Worm (Caenorhabditis elegans) whole organism, midembryonic: ENCODE measurements around the gene tag-325.
"Not testable (repeated sequence)": the region's sequence is repeated elsewhere in the genome, so short reads cannot be mapped to it uniquely, and the experiment has no call there.

ENCODE experiments used
- T22C8.4 ChIP-seq: fragments of 200-800 bp; sonication (Bioruptor generic); IDR thresholded peaks from 2 replicates; pipeline ENCODE4 v1.3.6; 2022; ENCODE audit warnings: missing genetic modification characterization, missing compliant biosample characterization
- cog-1 ChIP-seq: sonication (generic microtip); optimal IDR thresholded peaks from 2 replicates; lab custom pipeline; 2016; ENCODE audit warnings: missing genetic modification characterization, missing compliant biosample characterization
- flt-1 ChIP-seq: fragments of 200-800 bp; sonication (Bioruptor generic); IDR thresholded peaks from 2 replicates; pipeline ENCODE4 v1.3.6; 2022; ENCODE audit warnings: missing genetic modification characterization, missing compliant biosample characterization
- klf-2 ChIP-seq: fragments of 200-800 bp; sonication (Bioruptor generic); conservative IDR thresholded peaks from 2 replicates; pipeline ENCODE4 v1.3.6; 2022; ENCODE audit warnings: missing genetic modification reagents, missing genetic modification characterization, missing compliant biosample characterization
- med-1 ChIP-seq: sonication (generic microtip); optimal IDR thresholded peaks from 2 replicates; lab custom pipeline; 2017; ENCODE audit warnings: missing genetic modification characterization, mild to moderate bottlenecking, missing compliant biosample characterization, antibody characterized with exemption, missing genetic modification reagents; ENCODE audit not compliant: insufficient read depth
- ref-1 ChIP-seq: fragments of 200-800 bp; sonication (Bioruptor generic); conservative IDR thresholded peaks from 2 replicates; pipeline ENCODE4 v1.3.6; 2022; ENCODE audit warnings: missing genetic modification reagents, missing genetic modification characterization, missing compliant biosample characterization
- tab-1 ChIP-seq: fragments of 200-800 bp; sonication (Bioruptor generic); IDR thresholded peaks from 2 replicates; pipeline ENCODE4 v1.3.6; 2022; ENCODE audit warnings: missing genetic modification characterization, missing compliant biosample characterization
- ztf-23 ChIP-seq: fragments of 200-800 bp; sonication (Bioruptor generic); IDR thresholded peaks from 2 replicates; pipeline ENCODE4 v1.3.6; 2022; ENCODE audit warnings: missing genetic modification reagents, missing genetic modification characterization, missing compliant biosample characterization
- ztf-29 ChIP-seq: fragments of 200-800 bp; sonication (Bioruptor generic); IDR thresholded peaks from 2 replicates; pipeline ENCODE4 v1.3.6; 2022; ENCODE audit warnings: missing genetic modification reagents, missing genetic modification characterization, missing compliant biosample characterization

tag-325 gene

ce11 chrIII:4767869-4768645, 28.6 kb upstream of the tag-325 start:
- no peak for TF ChIP-seq T22C8.4 (GFP tag; lab: Robert Waterston, UW)

ce11 chrIII:4778003-4778402, 18.6 kb upstream of the tag-325 start, which contains the start of gene B0393.7:
B0393.7 (minus strand) TSS chrIII:4778103.
- TF ChIP-seq T22C8.4 (GFP tag; lab: Robert Waterston, UW) (no peak), klf-2 (GFP tag; lab: Robert Waterston, UW) (no peak), ztf-29 (GFP tag; lab: Robert Waterston, UW) (no peak), ztf-23 (no peak), cog-1 (tag; lab: Kevin White, UChicago) (no peak), flt-1 (GFP tag; lab: Robert Waterston, UW) (no peak), ref-1 (GFP tag; lab: Robert Waterston, UW) (no peak)

ce11 chrIII:4779855-4780254, 16.8 kb upstream of the tag-325 start, which contains the start of gene B0393.9:
B0393.9 (minus strand) TSS chrIII:4780157.
- TF ChIP-seq ztf-29 (GFP tag; lab: Robert Waterston, UW) (no peak), tab-1 (GFP tag; lab: Robert Waterston, UW) (no peak), med-1 (GFP tag; lab: Kevin White, UChicago) (no peak), ztf-23 (no peak), klf-2 (GFP tag; lab: Robert Waterston, UW) (no peak), ref-1 (GFP tag; lab: Robert Waterston, UW) (no peak), T22C8.4 (GFP tag; lab: Robert Waterston, UW) (no peak), flt-1 (GFP tag; lab: Robert Waterston, UW) (no peak), cog-1 (tag; lab: Kevin White, UChicago) (no peak)

ce11 chrIII:4781937-4782576, 14.6 kb upstream of the tag-325 start, which contains the start of the genes gex-5 and C38D4.10:
gex-5 (minus strand) TSS chrIII:4781987.
C38D4.10 (plus strand) TSS chrIII:4782526.
- TF ChIP-seq klf-2 (GFP tag; lab: Robert Waterston, UW); ztf-23; tab-1 (GFP tag; lab: Robert Waterston, UW): not testable (repeated sequence)

ce11 chrIII:4785131-4785530, 11.5 kb upstream of the tag-325 start, which contains the start of gene enu-3.2:
enu-3.2 (minus strand) TSS chrIII:4785235.
- not testable (repeated sequence) for TF ChIP-seq tab-1 (GFP tag; lab: Robert Waterston, UW); cog-1 (tag; lab: Kevin White, UChicago); T22C8.4 (GFP tag; lab: Robert Waterston, UW)

- TF ChIP-seq med-1 (GFP tag; lab: Kevin White, UChicago) (no peak), ztf-23 (no peak), T22C8.4 (GFP tag; lab: Robert Waterston, UW) (no peak), klf-2 (GFP tag; lab: Robert Waterston, UW) (no peak), tab-1 (GFP tag; lab: Robert Waterston, UW) (no peak), ztf-29 (GFP tag; lab: Robert Waterston, UW) (no peak), flt-1 (GFP tag; lab: Robert Waterston, UW) (no peak), ref-1 (GFP tag; lab: Robert Waterston, UW) (no peak), cog-1 (tag; lab: Kevin White, UChicago) (no peak)
Measured at ce11 chrIII:4785714-4786113, 10.9 kb upstream of the tag-325 start, which contains the start of gene mel-28. mel-28 (plus strand) TSS chrIII:4786080.

ce11 chrIII:4792560-4793136, 4.0 kb upstream of the tag-325 start, which contains the start of gene mip-1:
mip-1 (plus strand) TSS chrIII:4793086.
- no peak for TF ChIP-seq tab-1 (GFP tag; lab: Robert Waterston, UW)

- TF ChIP-seq tab-1 (GFP tag; lab: Robert Waterston, UW) (no peak), T22C8.4 (GFP tag; lab: Robert Waterston, UW) (0 out of 2 replicates have a peak, but pooled peaks have one; percentile 27)
Measured at ce11 chrIII:4796039-4796438, 597 bp upstream of the tag-325 start.

ce11 chrIII:4802707-4803106, 6.1 kb downstream of the tag-325 start, which contains the start of gene metl-5:
metl-5 (plus strand) TSS chrIII:4803007.
- no peak for TF ChIP-seq med-1 (GFP tag; lab: Kevin White, UChicago)
- TF ChIP-seq ztf-23, result no peak
- TF ChIP-seq ztf-29 (GFP tag; lab: Robert Waterston, UW), result no peak
- no peak for TF ChIP-seq cog-1 (tag; lab: Kevin White, UChicago)
- no peak for TF ChIP-seq flt-1 (GFP tag; lab: Robert Waterston, UW)
- TF ChIP-seq tab-1 (GFP tag; lab: Robert Waterston, UW), result no peak
- no peak for TF ChIP-seq klf-2 (GFP tag; lab: Robert Waterston, UW)
- no peak for TF ChIP-seq ref-1 (GFP tag; lab: Robert Waterston, UW)
- no peak for TF ChIP-seq T22C8.4 (GFP tag; lab: Robert Waterston, UW)
